Fruit fly (Drosophila melanogaster) ovary, adult (tissue): ENCODE data around the gene Zwilch.

ENCODE experiments used
- CG17801 ChIP-seq: fragments of 200-800 bp; optimal IDR thresholded peaks from 2 replicates; lab custom pipeline; 2019; ENCODE audit warnings: missing biosample characterization, mild to moderate bottlenecking, missing genetic modification characterization, moderate library complexity; ENCODE audit not compliant: partially characterized antibody

Gene Zwilch

DNA sequence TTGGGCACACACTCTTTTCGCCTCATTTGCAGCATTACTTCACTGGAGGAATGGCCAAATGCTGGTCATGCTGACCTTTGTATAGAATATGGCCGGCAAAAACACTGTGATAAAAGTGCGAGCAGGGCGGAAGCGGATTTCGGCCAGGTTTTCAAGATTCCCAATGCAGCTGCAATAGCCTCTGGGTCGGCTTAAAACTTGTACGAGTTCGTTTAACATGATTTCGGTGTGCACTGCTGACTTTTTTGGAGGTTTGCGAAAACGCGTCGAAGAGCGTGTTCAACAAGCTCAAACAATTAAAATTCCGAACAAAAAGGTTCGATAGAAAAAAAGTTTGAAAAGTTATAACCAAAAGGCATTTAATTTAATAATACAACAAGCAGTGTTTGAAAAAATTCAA, 2.5 kb downstream of the Zwilch start, which contains the start of gene chp:
chp (minus strand) TSS at position 101 of the 400 bp plus-strand sequence.
- TF ChIP-seq CG17801: no peak

DNA sequence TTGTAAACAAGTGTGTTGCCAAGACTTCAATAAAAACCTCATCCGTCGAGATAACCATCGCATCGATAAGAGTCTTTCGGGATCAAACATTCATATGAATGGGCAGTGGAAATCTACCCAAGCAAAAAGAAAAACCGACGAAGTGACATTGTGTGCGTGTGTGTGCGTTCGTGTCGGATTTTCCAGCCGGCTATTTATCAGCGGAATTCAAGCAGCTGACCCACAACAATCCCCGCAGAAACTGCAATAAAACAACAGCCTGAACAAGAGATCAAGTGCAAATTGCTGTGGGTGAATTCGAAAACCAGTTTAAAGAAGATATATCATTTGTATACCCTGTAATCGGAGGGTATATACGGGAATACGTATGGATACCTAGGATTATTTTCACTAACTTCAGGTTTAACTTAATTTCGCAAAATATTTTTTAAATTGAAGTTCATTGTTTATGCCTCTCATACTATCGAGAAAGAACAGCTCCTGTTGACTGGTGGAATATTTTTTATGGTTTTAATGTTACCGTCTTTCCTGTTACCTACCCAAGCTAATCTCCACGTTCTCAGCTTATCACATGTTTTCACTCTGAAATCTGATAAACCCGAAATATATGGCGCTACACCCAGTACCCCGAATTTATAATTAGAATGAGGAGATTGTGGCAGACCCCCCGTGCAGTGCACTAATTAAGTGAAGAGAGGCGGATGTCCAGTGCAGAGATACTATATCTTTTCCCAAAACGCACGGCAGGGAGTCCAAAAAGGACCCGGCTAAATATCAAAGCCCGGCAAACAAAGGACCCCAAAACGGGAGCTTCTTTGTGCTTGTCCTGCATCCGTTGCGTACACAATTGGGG, 15.8 kb downstream of the Zwilch start:
- TF ChIP-seq CG17801: no peak

DNA sequence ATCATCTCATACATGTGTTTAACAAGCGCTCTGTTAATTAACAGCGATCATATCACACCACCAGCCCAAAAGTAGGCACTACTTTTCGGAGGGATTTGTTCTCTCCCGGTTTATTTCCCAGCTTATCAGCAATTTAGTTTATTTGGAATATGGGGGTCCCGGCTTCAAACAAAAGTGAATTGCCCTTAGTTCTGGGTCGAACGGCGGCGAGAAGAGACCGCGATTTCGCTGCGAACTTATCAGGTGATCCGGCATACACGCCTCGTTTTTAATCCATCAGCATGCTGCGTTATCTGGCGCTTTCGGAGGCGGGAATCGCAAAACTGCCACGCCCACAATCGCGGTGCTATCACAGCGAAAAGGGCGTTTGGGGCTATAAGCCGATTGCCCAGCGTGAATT, 16.4 kb downstream of the Zwilch start, which contains the start of gene CG1544:
CG1544 (plus strand) TSS at position 186 of the 400 bp plus-strand sequence.
- peak; percentile 31 for TF ChIP-seq CG17801

DNA sequence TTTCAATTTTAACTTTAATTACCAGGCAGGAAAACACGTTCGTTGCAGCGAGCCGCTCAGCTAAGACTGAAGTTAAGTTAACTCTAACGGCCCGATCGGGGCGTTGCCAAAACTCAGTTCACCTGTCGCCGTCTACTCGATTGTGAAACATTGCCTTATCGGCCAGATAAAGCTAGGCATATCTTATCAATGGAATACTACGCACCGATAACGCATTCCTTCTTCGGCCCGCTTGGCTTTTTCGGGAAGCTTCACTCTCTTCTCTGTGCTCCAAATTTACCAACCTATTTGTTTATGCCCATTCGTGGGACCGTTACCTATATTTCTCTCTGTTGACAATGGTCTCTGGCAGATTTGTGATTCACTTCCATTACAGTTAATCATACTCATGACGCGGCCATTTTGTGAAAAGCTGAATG, 17.5 kb downstream of the Zwilch start, which contains the start of gene mesh:
mesh (minus strand) TSS at position 68 of the 419 bp plus-strand sequence.
- no peak for TF ChIP-seq CG17801

DNA sequence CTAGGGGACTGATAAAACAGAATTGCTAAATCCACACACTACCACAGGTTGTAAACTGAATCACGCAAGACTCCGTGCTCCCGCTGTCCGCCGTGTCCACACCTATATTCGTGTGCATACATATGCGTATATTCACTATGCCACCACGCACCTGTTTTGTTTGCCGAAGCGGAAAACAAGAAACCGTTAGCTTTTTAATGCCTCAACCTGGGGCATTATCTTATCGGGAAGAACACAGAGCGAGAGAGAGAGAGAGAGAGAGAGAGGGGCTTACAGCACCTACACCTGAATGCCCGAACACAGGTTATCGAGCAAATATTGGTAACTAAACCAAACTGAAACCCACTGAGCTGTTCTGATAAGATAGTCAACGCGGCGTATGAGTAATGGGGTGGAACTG, 18.5 kb downstream of the Zwilch start:
- no peak for TF ChIP-seq CG17801

DNA sequence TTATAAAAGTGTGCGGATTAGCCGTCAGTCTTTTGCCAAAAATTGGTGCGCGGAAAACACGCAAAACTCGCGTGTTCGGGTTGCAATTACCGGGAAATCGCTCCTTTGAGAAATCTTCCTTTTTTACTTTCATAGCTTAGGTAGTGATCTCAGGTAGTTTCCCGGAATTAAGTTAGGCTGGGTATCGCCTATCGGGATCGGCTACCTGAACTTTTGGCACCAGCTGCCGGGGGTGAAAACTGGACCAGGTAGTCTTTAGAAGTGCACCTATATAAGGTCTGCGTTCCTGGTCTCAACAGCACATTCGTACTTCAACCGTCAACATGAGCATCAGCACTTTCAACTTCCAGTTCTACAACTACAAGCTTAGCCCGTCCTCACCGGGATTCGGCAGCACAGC, 20.1 kb downstream of the Zwilch start, which contains the start of gene bnk:
bnk (plus strand) TSS at position 301 of the 400 bp plus-strand sequence.
- no peak for TF ChIP-seq CG17801

DNA sequence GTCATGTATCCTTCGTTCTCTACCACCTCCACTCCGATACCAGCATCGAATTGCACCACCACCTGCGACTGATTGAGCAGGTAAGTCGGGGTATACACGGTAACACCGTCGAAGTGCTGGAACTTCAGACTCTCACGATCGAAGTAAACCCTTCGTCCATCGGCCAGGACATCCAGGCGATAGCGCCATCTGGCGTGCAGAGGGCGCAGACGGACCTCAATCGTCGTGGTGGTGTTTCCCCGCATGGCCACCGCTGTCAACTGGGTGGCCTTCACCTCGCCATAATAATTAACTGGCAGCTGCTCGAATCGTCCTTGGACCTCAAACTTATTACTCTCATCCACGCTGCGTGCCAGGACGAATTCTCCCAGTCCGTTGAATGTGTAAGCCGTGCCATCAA, 31.4 kb downstream of the Zwilch start:
- no peak for TF ChIP-seq CG17801

DNA sequence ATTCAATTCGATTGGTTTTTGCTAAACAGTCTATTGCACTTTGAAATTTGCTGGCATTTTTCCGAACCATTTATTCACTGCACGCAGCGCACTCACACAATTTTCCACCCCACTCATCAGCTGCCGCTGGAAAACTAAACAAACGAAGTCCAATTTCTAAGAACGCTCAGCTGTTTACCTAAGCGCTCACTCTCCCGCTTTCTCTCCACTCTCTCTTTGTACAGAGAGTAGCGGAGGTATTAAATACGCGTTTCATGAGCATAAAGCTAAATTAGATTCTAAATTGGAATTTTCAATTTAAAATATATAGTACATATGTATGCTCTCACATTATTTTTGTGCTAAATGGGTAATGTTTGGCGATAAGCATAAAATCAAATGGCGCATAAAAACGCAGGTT, 44.2 kb downstream of the Zwilch start, which contains the start of gene stops:
stops (minus strand) TSS at position 139 of the 400 bp plus-strand sequence.
- no peak for TF ChIP-seq CG17801

DNA sequence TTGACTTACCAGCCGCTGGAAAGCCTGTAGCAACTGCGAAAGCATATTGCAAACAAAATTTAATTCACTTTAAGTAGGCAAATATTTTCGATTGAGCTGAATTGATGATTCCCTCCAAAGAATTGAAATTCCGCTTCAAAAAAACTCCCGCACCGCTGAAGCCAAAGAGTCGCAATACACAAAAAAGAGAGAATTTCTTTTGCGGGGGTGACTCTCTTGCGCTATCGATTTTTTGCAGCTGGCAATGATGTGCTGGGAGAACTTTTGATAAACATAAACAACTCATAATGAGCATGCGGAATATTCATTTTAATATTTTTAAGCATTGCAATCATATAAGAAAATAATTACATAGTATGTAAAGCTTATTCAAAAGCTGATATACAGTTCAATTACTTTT, 44.7 kb downstream of the Zwilch start:
- no peak for TF ChIP-seq CG17801
